Fruit fly (Drosophila melanogaster): Measurements from ENCODE around the gene CG14683.
A peak's percentile ranks its signal among the peaks of the same experiment; 100 is the strongest.

The CG14683 gene

DNA sequence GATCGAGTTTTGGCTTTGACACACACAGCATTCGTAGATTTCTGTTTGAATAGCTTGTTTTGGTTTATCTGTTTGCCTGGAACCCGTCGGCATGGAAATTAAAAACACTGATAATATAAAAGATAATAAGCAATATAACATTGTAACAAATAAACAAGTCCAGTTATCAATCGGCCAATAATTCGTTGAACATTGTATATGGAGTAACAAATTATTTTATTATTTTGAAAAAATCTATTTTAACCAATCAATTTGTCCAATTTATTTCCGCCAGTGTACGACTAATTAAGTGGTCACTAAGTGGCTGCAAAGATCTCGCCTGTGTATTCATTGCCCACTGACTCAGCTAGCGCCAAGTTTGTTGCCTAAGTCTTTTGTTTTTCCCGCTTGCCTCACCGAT, 7.6 kb upstream of the CG14683 start (continued):
- TF ChIP-seq D19A (tag; optimal IDR thresholded peaks at IDR 0.05) (peak; percentile 21), CG18476 (GFP tag; optimal IDR thresholded peaks at IDR 0.05) (peak; percentile 18), CG11504 (tag; optimal IDR thresholded peaks at IDR 0.05) (peak; percentile 58), Hsf (GFP tag; optimal IDR thresholded peaks at IDR 0.05) (peak; percentile 15), NFAT (GFP tag; IDR thresholded peaks at IDR 0.05) (peak; percentile 57), Med (GFP tag) (peak; percentile 82), aop (GFP tag; IDR thresholded peaks at IDR 0.05) (no peak), Meics (GFP tag; optimal IDR thresholded peaks at IDR 0.05) (peak; percentile 72), CG8924 (tag; optimal IDR thresholded peaks at IDR 0.05) (peak; percentile 57), lbe (GFP tag; optimal IDR thresholded peaks at IDR 0.05) (no peak), al (GFP tag; IDR thresholded peaks at IDR 0.05) (peak; percentile 73), stwl (tag; optimal IDR thresholded peaks at IDR 0.05) (no peak), zf30C (GFP tag; optimal IDR thresholded peaks at IDR 0.05) (no peak), wor (GFP tag; IDR thresholded peaks at IDR 0.05) (no peak), ssp (GFP tag; IDR thresholded peaks at IDR 0.05) (peak; percentile 29; the same call in 1 of the 2 replicates), CG34422 (GFP tag; IDR thresholded peaks at IDR 0.05) (0 out of 3 replicates have a peak, but pooled peaks have one; percentile 27), slp2 (GFP tag; optimal IDR thresholded peaks at IDR 0.05) (no peak), CG12236 (GFP tag; optimal IDR thresholded peaks at IDR 0.05) (no peak), CG1602 (GFP tag; optimal IDR thresholded peaks at IDR 0.05) (no peak), knrl (GFP tag; IDR thresholded peaks at IDR 0.05; ENCODE audit: partially characterized antibody) (no peak; the same call in 2 of the 3 replicates), Dip2 (GFP tag; IDR thresholded peaks at IDR 0.05) (no peak), Gsc (GFP tag; IDR thresholded peaks at IDR 0.05) (no peak), pnt (GFP tag; optimal IDR thresholded peaks at IDR 0.05) (no peak), tgo (GFP tag; IDR thresholded peaks at IDR 0.05) (peak; percentile 63; the same call in 2 of the 3 replicates), GATAe (GFP tag; conservative IDR thresholded peaks at IDR 0.05) (0 out of 2 replicates have a peak, but pooled peaks have one; percentile 18), Doc3 (GFP tag; IDR thresholded peaks at IDR 0.05; ENCODE audit: partially characterized antibody) (no peak), CG14050 (GFP tag; IDR thresholded peaks at IDR 0.05) (no peak), gsb-n (tag; optimal IDR thresholded peaks at IDR 0.05) (no peak), kay (GFP tag; optimal IDR thresholded peaks at IDR 0.05) (peak; percentile 5), so (GFP tag; IDR thresholded peaks at IDR 0.05) (peak; percentile 18; the same call in 1 of the 3 replicates), NC2α (GFP tag; optimal IDR thresholded peaks at IDR 0.05) (no peak), Fer2 (tag; optimal IDR thresholded peaks at IDR 0.05) (no peak), hkb (optimal IDR thresholded peaks at IDR 0.05) (no peak), hkb (GFP tag; IDR thresholded peaks at IDR 0.05) (peak; percentile 42; the same call in 1 of the 2 replicates), Blimp-1 (GFP tag; optimal IDR thresholded peaks at IDR 0.05) (peak; percentile 56), phol (tag; optimal IDR thresholded peaks at IDR 0.05) (peak; percentile 5), salm (tag; optimal IDR thresholded peaks at IDR 0.05) (no peak), CG18599 (GFP tag; optimal IDR thresholded peaks at IDR 0.05) (peak; percentile 58), dimm (GFP tag; IDR thresholded peaks at IDR 0.05) (no peak), ewg (GFP tag; optimal IDR thresholded peaks at IDR 0.05) (no peak), Sry-β (GFP tag; optimal IDR thresholded peaks at IDR 0.05) (no peak), ATbp (GFP tag; optimal IDR thresholded peaks at IDR 0.05) (no peak), CG7271 (tag; optimal IDR thresholded peaks at IDR 0.05) (no peak), Aef1 (GFP tag; IDR thresholded peaks at IDR 0.05) (peak; percentile 21; the same call in 1 of the 3 replicates), CG5180 (GFP tag; optimal IDR thresholded peaks at IDR 0.05) (no peak), Lhr (GFP tag; optimal IDR thresholded peaks at IDR 0.05) (no peak), abd-A (tag; optimal IDR thresholded peaks at IDR 0.05) (no peak), fd3F (GFP tag; optimal IDR thresholded peaks at IDR 0.05) (peak; percentile 4), CG1792 (GFP tag; optimal IDR thresholded peaks at IDR 0.05) (no peak), CG2875 (GFP tag; optimal IDR thresholded peaks at IDR 0.05) (no peak), CG13296 (GFP tag; optimal IDR thresholded peaks at IDR 0.05) (peak; percentile 38)

All from whole organism, embryonic.